Worm (Caenorhabditis elegans) whole organism, young adult: ENCODE results near the gene ubc-19.

Source experiments
- B0019.2 ChIP-seq: fragments of 200-800 bp; sonication (Bioruptor generic); conservative IDR thresholded peaks from 2 replicates; pipeline ENCODE4 v1.3.6; 2022; ENCODE audit warnings: missing genetic modification reagents, missing genetic modification characterization, missing compliant biosample characterization
- B0336.3 ChIP-seq: fragments of 200-800 bp; sonication (Bioruptor generic); IDR thresholded peaks from 2 replicates; pipeline ENCODE4 v1.3.6; 2022; ENCODE audit warnings: missing genetic modification characterization, missing compliant biosample characterization
- C17E4.6 ChIP-seq: fragments of 200-800 bp; sonication (Bioruptor generic); IDR thresholded peaks from 2 replicates; pipeline ENCODE4 v1.3.6; 2022; ENCODE audit warnings: missing genetic modification reagents, missing genetic modification characterization, missing compliant biosample characterization
- D2030.7 ChIP-seq: fragments of 200-800 bp; sonication (Bioruptor generic); IDR thresholded peaks from 2 replicates; pipeline ENCODE4 v1.3.6; 2022; ENCODE audit warnings: missing genetic modification reagents, missing genetic modification characterization, missing compliant biosample characterization
- F23B12.7 ChIP-seq: sonication (generic microtip); optimal IDR thresholded peaks from 2 replicates; lab custom pipeline; 2017; ENCODE audit warnings: missing genetic modification characterization, mild to moderate bottlenecking, missing compliant biosample characterization, antibody characterized with exemption, moderate library complexity; ENCODE audit not compliant: insufficient read depth
- F33H1.4 ChIP-seq: fragments of 200-800 bp; sonication (Bioruptor generic); IDR thresholded peaks from 2 replicates; pipeline ENCODE4 v1.3.6; 2022; ENCODE audit warnings: missing genetic modification reagents, missing genetic modification characterization, missing compliant biosample characterization
- F39B2.1 ChIP-seq: fragments of 200-800 bp; sonication (Bioruptor generic); IDR thresholded peaks from 2 replicates; pipeline ENCODE4 v1.3.6; 2022; ENCODE audit warnings: missing genetic modification reagents, missing genetic modification characterization, missing compliant biosample characterization
- F52B5.7 ChIP-seq: sonication (generic microtip); optimal IDR thresholded peaks from 2 replicates; lab custom pipeline; 2016; ENCODE audit warnings: mild to moderate bottlenecking, missing genetic modification characterization, missing compliant biosample characterization
- F55B11.4 ChIP-seq: sonication (generic microtip); optimal IDR thresholded peaks from 2 replicates; lab custom pipeline; 2016; ENCODE audit warnings: missing compliant biosample characterization, missing genetic modification characterization, borderline replicate concordance; ENCODE audit not compliant: insufficient read depth
- Y79H2A.3 ChIP-seq: fragments of 200-800 bp; sonication (Bioruptor generic); conservative IDR thresholded peaks from 2 replicates; pipeline ENCODE4 v1.3.6; 2022; ENCODE audit warnings: missing genetic modification reagents, missing genetic modification characterization, missing compliant biosample characterization
- aptf-3 ChIP-seq: fragments of 200-800 bp; sonication (Bioruptor generic); IDR thresholded peaks from 2 replicates; pipeline ENCODE4 v1.3.6; 2022; ENCODE audit warnings: missing genetic modification characterization, missing compliant biosample characterization
- atf-7 ChIP-seq: sonication (generic microtip); optimal IDR thresholded peaks from 2 replicates; lab custom pipeline; 2017; ENCODE audit warnings: mild to moderate bottlenecking, missing genetic modification characterization, missing compliant biosample characterization
- athp-1 ChIP-seq: sonication (generic microtip); optimal IDR thresholded peaks from 2 replicates; lab custom pipeline; 2017; ENCODE audit warnings: mild to moderate bottlenecking, missing genetic modification characterization, missing compliant biosample characterization
- attf-3 ChIP-seq: fragments of 200-800 bp; sonication (Bioruptor generic); conservative IDR thresholded peaks from 2 replicates; pipeline ENCODE4 v1.3.6; 2022; ENCODE audit warnings: missing genetic modification reagents, missing genetic modification characterization, missing compliant biosample characterization
- attf-5 ChIP-seq: fragments of 200-800 bp; sonication (Bioruptor generic); optimal IDR thresholded peaks from 2 replicates; lab custom pipeline; 2018; ENCODE audit warnings: mild to moderate bottlenecking, missing genetic modification characterization, missing compliant biosample characterization
- attf-6 ChIP-seq: fragments of 200-800 bp; sonication (Bioruptor generic); IDR thresholded peaks from 2 replicates; pipeline ENCODE4 v1.3.6; 2022; ENCODE audit warnings: missing genetic modification reagents, missing genetic modification characterization, missing compliant biosample characterization
- chd-7 ChIP-seq: sonication (generic microtip); optimal IDR thresholded peaks from 2 replicates; lab custom pipeline; 2016; ENCODE audit warnings: mild to moderate bottlenecking, missing genetic modification characterization, moderate library complexity, missing compliant biosample characterization
- die-1 ChIP-seq: sonication (generic microtip); optimal IDR thresholded peaks from 2 replicates; lab custom pipeline; 2016; ENCODE audit warnings: missing genotype, mild to moderate bottlenecking, missing genetic modification characterization, missing compliant biosample characterization
- dpl-1 ChIP-seq: fragments of 150-350 bp; optimal IDR thresholded peaks from 2 replicates; lab custom pipeline; 2014; ENCODE audit warnings: missing biosample characterization, missing genetic modification reagents, missing genetic modification characterization
- egrh-3 ChIP-seq: fragments of 200-800 bp; sonication (Bioruptor generic); IDR thresholded peaks from 2 replicates; pipeline ENCODE4 v1.3.6; 2022; ENCODE audit warnings: missing genetic modification reagents, missing genetic modification characterization, missing compliant biosample characterization
- him-1 ChIP-seq: sonication (generic microtip); optimal IDR thresholded peaks from 2 replicates; lab custom pipeline; 2016; ENCODE audit warnings: missing genotype, missing genetic modification reagents, missing genetic modification characterization, missing compliant biosample characterization
- hmg-1.2 ChIP-seq: fragments of 200-800 bp; sonication (Bioruptor generic); IDR thresholded peaks from 2 replicates; pipeline ENCODE4 v1.3.6; 2022; ENCODE audit warnings: missing genetic modification reagents, missing genetic modification characterization, missing compliant biosample characterization
- hmg-20 ChIP-seq: fragments of 200-800 bp; sonication (Bioruptor generic); IDR thresholded peaks from 2 replicates; pipeline ENCODE4 v1.3.6; 2022; ENCODE audit warnings: missing genetic modification reagents, missing genetic modification characterization, missing compliant biosample characterization
- hrde-1 ChIP-seq: sonication (generic microtip); optimal IDR thresholded peaks from 2 replicates; lab custom pipeline; 2016; ENCODE audit warnings: missing genetic modification characterization, mild to moderate bottlenecking, missing compliant biosample characterization, moderate library complexity, missing genotype, missing genetic modification reagents, borderline replicate concordance
- hsf-1 ChIP-seq: fragments of 200-800 bp; sonication (Bioruptor generic); IDR thresholded peaks from 2 replicates; pipeline ENCODE4 v1.3.6; 2022; ENCODE audit warnings: missing genetic modification reagents, missing genetic modification characterization, missing compliant biosample characterization
- let-607 ChIP-seq, 2 experiments: fragments of 200-800 bp in 1 of 2; sonication (Bioruptor generic) in 1 of 2; sonication (generic microtip) in 1 of 2; optimal IDR thresholded peaks; 2 replicates each; lab custom pipeline; 2016 to 2018; ENCODE audit warnings: mild to moderate bottlenecking in 2 of 2, missing compliant biosample characterization in 2 of 2, missing genetic modification characterization in 2 of 2, moderate library complexity in 2 of 2, missing genotype in 1 of 2
- lin-35 ChIP-seq, 3 experiments: fragments of 150-350 bp in 2 of 3; sonication (generic microtip) in 1 of 3; optimal IDR thresholded peaks; 2 replicates each; lab custom pipeline; 2014 to 2018; ENCODE audit warnings: missing biosample characterization in 3 of 3, missing genetic modification characterization in 3 of 3, missing genetic modification reagents in 3 of 3
- lin-54 ChIP-seq: fragments of 200-800 bp; sonication (Bioruptor generic); optimal IDR thresholded peaks from 2 replicates; lab custom pipeline; 2018; ENCODE audit warnings: mild to moderate bottlenecking, missing genetic modification characterization, missing compliant biosample characterization
- madf-6 ChIP-seq: fragments of 200-800 bp; sonication (Bioruptor generic); IDR thresholded peaks from 2 replicates; pipeline ENCODE4 v1.3.6; 2022; ENCODE audit warnings: missing genetic modification reagents, missing genetic modification characterization, missing compliant biosample characterization
- mcd-1 ChIP-seq: fragments of 200-800 bp; sonication (Bioruptor generic); IDR thresholded peaks from 2 replicates; pipeline ENCODE4 v1.3.6; 2022; ENCODE audit warnings: missing genetic modification reagents, missing genetic modification characterization, missing compliant biosample characterization
- mel-28 ChIP-seq: sonication (generic microtip); optimal IDR thresholded peaks from 2 replicates; lab custom pipeline; 2016; ENCODE audit warnings: borderline replicate concordance, mild to moderate bottlenecking, missing genetic modification characterization, missing compliant biosample characterization
- nhr-120 ChIP-seq: fragments of 200-800 bp; sonication (Bioruptor generic); IDR thresholded peaks from 2 replicates; pipeline ENCODE4 v1.3.6; 2022; ENCODE audit warnings: missing genetic modification characterization, missing compliant biosample characterization
- nhr-80 ChIP-seq: sonication (generic microtip); optimal IDR thresholded peaks from 2 replicates; lab custom pipeline; 2016; ENCODE audit warnings: missing genetic modification characterization, missing compliant biosample characterization
- rpc-1 ChIP-seq, 2 experiments: fragments of 150-350 bp in 1 of 2; sonication (generic microtip) in 1 of 2; optimal IDR thresholded peaks; 2 replicates each; lab custom pipeline; 2014 to 2018; ENCODE audit warnings: missing biosample characterization in 1 of 2, missing genetic modification characterization in 1 of 2, missing genetic modification reagents in 1 of 2, missing genotype in 1 of 2
- sdz-38 ChIP-seq: sonication (generic microtip); optimal IDR thresholded peaks from 2 replicates; lab custom pipeline; 2016; ENCODE audit warnings: missing genotype, missing genetic modification characterization, missing compliant biosample characterization
- somi-1 ChIP-seq: fragments of 200-800 bp; sonication (Bioruptor generic); optimal IDR thresholded peaks from 2 replicates; lab custom pipeline; 2018; ENCODE audit warnings: mild to moderate bottlenecking, missing genetic modification characterization, missing compliant biosample characterization
- zfh-2 ChIP-seq: fragments of 200-800 bp; sonication (Bioruptor generic); conservative IDR thresholded peaks from 2 replicates; pipeline ENCODE4 v1.3.6; 2022; ENCODE audit warnings: missing genetic modification reagents, missing genetic modification characterization, missing compliant biosample characterization
- zim-3 ChIP-seq: sonication (generic microtip); optimal IDR thresholded peaks from 2 replicates; lab custom pipeline; 2017; ENCODE audit warnings: mild to moderate bottlenecking, missing genetic modification characterization, moderate library complexity, missing compliant biosample characterization
- ztf-28 ChIP-seq: fragments of 200-800 bp; sonication (Bioruptor generic); IDR thresholded peaks from 2 replicates; pipeline ENCODE4 v1.3.6; 2022; ENCODE audit warnings: missing genetic modification reagents, missing genetic modification characterization, missing compliant biosample characterization
- ztf-3 ChIP-seq: fragments of 200-800 bp; sonication (Bioruptor generic); optimal IDR thresholded peaks from 2 replicates; lab custom pipeline; 2018; ENCODE audit warnings: mild to moderate bottlenecking, missing genetic modification characterization, missing compliant biosample characterization

ubc-19 gene

ce11 chrV:18728287-18728686, 38.7 kb upstream of the ubc-19 start:
- TF ChIP-seq egrh-3 (GFP tag; lab: Robert Waterston, UW), result peak; percentile 93

DNA sequence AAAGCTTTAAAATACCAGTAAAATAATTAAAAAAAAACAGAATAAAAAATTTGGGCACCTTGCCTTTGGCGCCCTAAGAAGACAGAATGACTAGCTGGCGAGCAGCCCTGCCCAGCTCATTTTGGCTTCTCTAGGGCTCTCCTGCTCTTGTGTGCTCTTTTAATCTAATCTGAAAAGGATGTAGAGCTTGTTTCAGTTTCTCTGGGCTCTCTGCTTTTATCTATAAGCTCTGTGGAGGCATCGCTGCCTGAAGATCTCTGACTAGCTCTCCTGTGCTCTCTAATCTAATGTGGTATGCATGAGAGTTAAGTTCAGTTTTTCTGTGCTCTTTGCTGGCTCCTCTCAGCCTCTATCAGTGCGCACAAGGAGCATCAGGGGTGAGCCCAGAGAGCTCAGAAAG, 36.3 kb upstream of the ubc-19 start:
- TF ChIP-seq rpc-1 (optimal IDR thresholded peaks at IDR 0.05; lab: Kevin White, UChicago) (no peak), rpc-1 (tag; optimal IDR thresholded peaks at IDR 0.05; lab: Kevin White, UChicago) (no peak), athp-1 (no peak), zim-3 (tag; lab: Kevin White, UChicago) (no peak), zfh-2 (GFP tag; lab: Robert Waterston, UW) (0 out of 2 replicates have a peak, but pooled peaks have one; percentile 23), sdz-38 (no peak), C17E4.6 (GFP tag; lab: Robert Waterston, UW) (no peak), attf-5 (GFP tag; lab: Kevin White, UChicago) (no peak), hmg-20 (GFP tag; lab: Robert Waterston, UW) (no peak)

ce11 chrV:18724810-18725209, 35.2 kb upstream of the ubc-19 start:
- TF ChIP-seq hsf-1 (GFP tag; lab: Robert Waterston, UW), result 0 out of 2 replicates have a peak, but pooled peaks have one; percentile 32
- 0 out of 2 replicates have a peak, but pooled peaks have one; percentile 48 for TF ChIP-seq nhr-120 (GFP tag; lab: Robert Waterston, UW)
- peak; percentile 29; the same call in 1 of the 2 replicates for TF ChIP-seq zfh-2 (GFP tag; lab: Robert Waterston, UW)
- TF ChIP-seq hmg-1.2 (GFP tag; lab: Robert Waterston, UW), result 0 out of 2 replicates have a peak, but pooled peaks have one; percentile 22
- TF ChIP-seq mcd-1 (GFP tag; lab: Robert Waterston, UW), result peak; percentile 57; the same call in 1 of the 2 replicates

DNA sequence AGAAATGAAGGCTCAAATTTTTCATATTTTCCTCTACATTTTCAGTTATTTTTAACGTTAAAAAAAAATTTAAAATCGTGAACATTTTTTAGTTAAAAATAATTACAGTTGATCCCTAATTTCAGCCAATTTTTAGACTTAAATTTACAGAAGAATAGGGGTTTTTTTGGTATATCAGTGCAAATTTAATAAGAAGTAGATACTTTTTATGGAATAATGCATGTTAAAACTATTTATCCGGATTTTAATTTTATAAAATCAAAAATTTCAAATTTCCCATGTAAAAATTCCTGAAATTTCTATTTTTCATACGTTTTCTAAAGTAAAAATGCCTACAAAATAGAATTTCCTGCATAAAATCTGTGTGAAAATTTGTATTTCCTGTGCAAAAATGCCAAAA, 34.5 kb upstream of the ubc-19 start:
- TF ChIP-seq let-607 (tag; optimal IDR thresholded peaks at IDR 0.05; lab: Kevin White, UChicago), result no peak
- TF ChIP-seq madf-6 (GFP tag; lab: Robert Waterston, UW), result no peak
- no peak for TF ChIP-seq ztf-28
- TF ChIP-seq die-1, result no peak
- TF ChIP-seq lin-54 (GFP tag; lab: Kevin White, UChicago), result no peak

- TF ChIP-seq D2030.7 (GFP tag; lab: Robert Waterston, UW), result no peak
- TF ChIP-seq him-1, result no peak
- TF ChIP-seq lin-35 (GFP tag; optimal IDR thresholded peaks at IDR 0.05; lab: Kevin White, UChicago), result peak in 1 of 3 experiments; percentile 74
- TF ChIP-seq ztf-3 (GFP tag; lab: Kevin White, UChicago), result no peak
- peak; percentile 49 for TF ChIP-seq F23B12.7 (tag; lab: Kevin White, UChicago)
- no peak for TF ChIP-seq B0019.2 (GFP tag; lab: Robert Waterston, UW)
- TF ChIP-seq F55B11.4 (tag; lab: Kevin White, UChicago), result no peak
- TF ChIP-seq F39B2.1 (GFP tag; lab: Robert Waterston, UW), result no peak
- no peak for TF ChIP-seq attf-3 (GFP tag; lab: Robert Waterston, UW)
- TF ChIP-seq nhr-120 (GFP tag; lab: Robert Waterston, UW), result no peak
- TF ChIP-seq attf-6 (GFP tag; lab: Robert Waterston, UW), result no peak
- TF ChIP-seq chd-7 (tag; lab: Kevin White, UChicago), result no peak
- peak; percentile 99 for TF ChIP-seq hmg-1.2 (GFP tag; lab: Robert Waterston, UW)
- no peak for TF ChIP-seq atf-7 (tag; lab: Kevin White, UChicago)
- TF ChIP-seq B0336.3, result no peak
- TF ChIP-seq mcd-1 (GFP tag; lab: Robert Waterston, UW), result no peak
- TF ChIP-seq Y79H2A.3 (GFP tag; lab: Robert Waterston, UW), result no peak
- no peak for TF ChIP-seq hrde-1 (tag; lab: Kevin White, UChicago)
- TF ChIP-seq aptf-3 (GFP tag; lab: Robert Waterston, UW), result no peak
- TF ChIP-seq nhr-80 (tag; lab: Kevin White, UChicago), result no peak
- no peak for TF ChIP-seq dpl-1 (GFP tag; lab: Kevin White, UChicago)
- TF ChIP-seq F33H1.4 (GFP tag; lab: Robert Waterston, UW), result no peak
- TF ChIP-seq lin-54 (GFP tag; lab: Kevin White, UChicago), result peak; percentile 49
- no peak for TF ChIP-seq athp-1
- no peak for TF ChIP-seq F52B5.7 (tag; lab: Kevin White, UChicago)
- TF ChIP-seq somi-1 (GFP tag; lab: Kevin White, UChicago), result no peak
- no peak for TF ChIP-seq ztf-28
- no peak for TF ChIP-seq mel-28
- no peak for TF ChIP-seq egrh-3 (GFP tag; lab: Robert Waterston, UW)
These were observed 34.0 kb upstream of the ubc-19 start for ce11 chrV:18723604-18724003.
